Worm (Caenorhabditis elegans): ENCODE measurements around the gene srw-107.

DNA sequence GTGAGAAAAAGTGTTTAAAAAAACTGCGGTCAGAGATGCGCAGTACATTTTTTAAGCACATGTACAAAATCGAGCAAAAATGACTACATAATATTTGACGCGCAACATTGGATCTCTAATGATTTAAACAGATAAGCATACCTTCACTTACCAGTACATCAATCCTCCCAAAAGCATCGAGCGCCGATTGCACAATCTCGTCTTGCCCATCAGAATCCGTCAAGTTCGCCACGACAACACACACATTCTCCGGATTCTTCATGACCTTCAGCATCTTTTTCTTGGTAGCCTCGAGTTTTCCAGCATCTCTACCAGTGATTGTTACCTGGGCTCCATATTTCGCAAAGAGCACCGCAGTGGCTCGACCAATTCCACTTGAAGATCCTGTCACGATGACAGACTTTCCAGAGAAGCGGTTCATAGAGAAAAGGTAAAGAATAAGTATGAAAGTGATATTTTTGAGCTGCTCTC is 18.6 kb downstream of the srw-107 start, which contains the start of gene T01G6.10:
- no peak for TF ChIP-seq ceh-18 (tag; optimal IDR thresholded peaks at IDR 0.05)
- no peak for TF ChIP-seq pag-3 (tag; optimal IDR thresholded peaks at IDR 0.05; ENCODE audit: borderline replicate concordance)
- no peak for TF ChIP-seq ceh-24 (tag; optimal IDR thresholded peaks at IDR 0.05)
- TF ChIP-seq hlh-30 (tag; optimal IDR thresholded peaks at IDR 0.05; ENCODE audit: insufficient read depth): no peak
- no peak for TF ChIP-seq ceh-6 (GFP tag; optimal IDR thresholded peaks at IDR 0.05)
- TF ChIP-seq ama-1 (optimal IDR thresholded peaks at IDR 0.05): no peak
- TF ChIP-seq syd-9 (tag; optimal IDR thresholded peaks at IDR 0.05): no peak
- no peak for TF ChIP-seq nhr-11 (tag; optimal IDR thresholded peaks at IDR 0.05)
- TF ChIP-seq unc-86 (tag; optimal IDR thresholded peaks at IDR 0.05): no peak
